Fruit fly (Drosophila melanogaster) whole organism, wandering third instar larva: ENCODE data around the gene gammaTub23C.

Experiments
- Abd-B ChIP-seq: fragments of >200 bp; optimal IDR thresholded peaks from 2 replicates; lab custom pipeline; 2017; ENCODE audit warnings: missing biosample characterization, missing genetic modification characterization
- CG32264 ChIP-seq: fragments of 200-800 bp; sonication (Bioruptor generic); optimal IDR thresholded peaks from 2 replicates; lab custom pipeline; 2016; ENCODE audit warnings: missing biosample characterization, missing genetic modification characterization
- CG9705 ChIP-seq: fragments of 200-800 bp; sonication (Bioruptor generic); optimal IDR thresholded peaks from 2 replicates; lab custom pipeline; 2018; ENCODE audit warnings: missing biosample characterization, mild to moderate bottlenecking, missing genetic modification characterization
- CrebA ChIP-seq: fragments of 200-800 bp; sonication (Bioruptor generic); optimal IDR thresholded peaks from 2 replicates; lab custom pipeline; 2016; ENCODE audit warnings: missing biosample characterization, mild to moderate bottlenecking, missing genetic modification characterization, borderline replicate concordance
- Dfd ChIP-seq: fragments of >200 bp; optimal IDR thresholded peaks from 2 replicates; lab custom pipeline; 2017; ENCODE audit warnings: missing biosample characterization, missing genetic modification characterization
- GATAd ChIP-seq: sonication (Bioruptor generic); optimal IDR thresholded peaks from 2 replicates; lab custom pipeline; 2016; ENCODE audit warnings: missing biosample characterization, missing genetic modification characterization
- HLH106 ChIP-seq: fragments of 200-800 bp; optimal IDR thresholded peaks from 3 replicates; lab custom pipeline; 2019; ENCODE audit warnings: missing biosample characterization, mild to moderate bottlenecking, missing genetic modification characterization, moderate library complexity
- Hnf4 ChIP-seq: fragments of 200-800 bp; sonication (Bioruptor generic); optimal IDR thresholded peaks from 2 replicates; lab custom pipeline; 2016; ENCODE audit warnings: missing biosample characterization, mild to moderate bottlenecking, missing genetic modification characterization
- Hr78 ChIP-seq: fragments of >200 bp; optimal IDR thresholded peaks from 2 replicates; lab custom pipeline; 2017; ENCODE audit warnings: missing biosample characterization, missing genetic modification characterization
- Hr83 ChIP-seq: fragments of 200-300 bp; sonication (Bioruptor generic); optimal IDR thresholded peaks from 2 replicates; lab custom pipeline; 2016; ENCODE audit warnings: missing biosample characterization, mild to moderate bottlenecking, missing genetic modification characterization, moderate library complexity; ENCODE audit not compliant: poor library complexity, severe bottlenecking
- Jra ChIP-seq: sonication (Bioruptor generic); optimal IDR thresholded peaks from 2 replicates; lab custom pipeline; 2016; ENCODE audit warnings: missing biosample characterization, missing genetic modification characterization
- Mio ChIP-seq: sonication (Bioruptor generic); optimal IDR thresholded peaks from 2 replicates; lab custom pipeline; 2016; ENCODE audit warnings: missing biosample characterization, missing genetic modification characterization
- Myc ChIP-seq: fragments of >200 bp; optimal IDR thresholded peaks from 2 replicates; lab custom pipeline; 2017
- N ChIP-seq: fragments of >200 bp; optimal IDR thresholded peaks from 2 replicates; lab custom pipeline; 2018; ENCODE audit warnings: missing biosample characterization, missing external identifiers, missing genetic modification characterization
- OdsH ChIP-seq: fragments of 200-800 bp; sonication (Bioruptor generic); optimal IDR thresholded peaks from 2 replicates; lab custom pipeline; 2016; ENCODE audit warnings: missing biosample characterization, mild to moderate bottlenecking, missing genetic modification characterization
- Rel ChIP-seq, 2 experiments: fragments of 200-800 bp; sonication (Bioruptor generic) in 1 of 2; optimal IDR thresholded peaks; 2 replicates in 1 of 2; 3 replicates in 1 of 2; lab custom pipeline; 2016 to 2019; ENCODE audit warnings: mild to moderate bottlenecking in 2 of 2, missing biosample characterization in 2 of 2, missing genetic modification characterization in 2 of 2, moderate library complexity in 1 of 2
- Sp1 ChIP-seq: fragments of 200-800 bp; sonication (Bioruptor generic); optimal IDR thresholded peaks from 3 replicates; lab custom pipeline; 2019; ENCODE audit warnings: missing biosample characterization, mild to moderate bottlenecking, missing genetic modification characterization, moderate library complexity
- Vsx2 ChIP-seq: fragments of 200-300, 225-300 bp; sonication (Bioruptor generic); optimal IDR thresholded peaks from 2 replicates; lab custom pipeline; 2018; ENCODE audit warnings: missing biosample characterization, missing genetic modification characterization; ENCODE audit not compliant: partially characterized antibody
- br ChIP-seq: fragments of 200-800 bp; sonication (Bioruptor generic); optimal IDR thresholded peaks from 2 replicates; lab custom pipeline; 2016; ENCODE audit warnings: missing biosample characterization, missing genetic modification characterization
- brk ChIP-seq: fragments of 200-800 bp; sonication (Bioruptor generic); optimal IDR thresholded peaks from 2 replicates; lab custom pipeline; 2016; ENCODE audit warnings: missing biosample characterization, mild to moderate bottlenecking, missing genetic modification characterization
- dl ChIP-seq, 2 experiments: fragments of 175-275, 200-275 bp in 1 of 2; fragments of 200-275 bp in 1 of 2; sonication (Bioruptor generic); optimal IDR thresholded peaks; lab custom pipeline; 2018; ENCODE audit warnings: mild to moderate bottlenecking in 2 of 2, missing biosample characterization in 2 of 2, missing genetic modification characterization in 2 of 2, moderate library complexity in 2 of 2; ENCODE audit not compliant: partially characterized antibody in 2 of 2, insufficient read depth in 1 of 2
- dmrt93B ChIP-seq: fragments of 200-800 bp; sonication (Bioruptor generic); optimal IDR thresholded peaks from 2 replicates; lab custom pipeline; 2018; ENCODE audit warnings: missing biosample characterization, mild to moderate bottlenecking, missing genetic modification characterization
- dsf ChIP-seq: sonication (Bioruptor generic); optimal IDR thresholded peaks from 2 replicates; lab custom pipeline; 2016; ENCODE audit warnings: missing biosample characterization, missing genetic modification characterization, borderline replicate concordance
- ey ChIP-seq: fragments of 200-800 bp; sonication (Bioruptor generic); optimal IDR thresholded peaks from 2 replicates; lab custom pipeline; 2016; ENCODE audit warnings: missing biosample characterization, missing genetic modification characterization
- foxo ChIP-seq, 2 experiments: fragments of 200-800 bp; sonication (Bioruptor generic); optimal IDR thresholded peaks; 2 replicates in 1 of 2; 3 replicates in 1 of 2; lab custom pipeline; 2016 to 2017; ENCODE audit warnings: missing biosample characterization in 2 of 2, missing genetic modification characterization in 2 of 2
- fru ChIP-seq: fragments of 200-800 bp; sonication (Bioruptor generic); optimal IDR thresholded peaks from 3 replicates; lab custom pipeline; 2016; ENCODE audit warnings: missing biosample characterization, mild to moderate bottlenecking, missing genetic modification characterization
- h ChIP-seq: fragments of 200-800 bp; sonication (Bioruptor generic); optimal IDR thresholded peaks from 3 replicates; lab custom pipeline; 2016; ENCODE audit warnings: missing biosample characterization, mild to moderate bottlenecking, missing genetic modification characterization
- jim ChIP-seq: fragments of 175-275, 200-325 bp; sonication (Bioruptor generic); optimal IDR thresholded peaks from 2 replicates; lab custom pipeline; 2016; ENCODE audit warnings: missing biosample characterization, mild to moderate bottlenecking, missing genetic modification characterization
- lola ChIP-seq: fragments of >200 bp; optimal IDR thresholded peaks from 2 replicates; lab custom pipeline; 2017; ENCODE audit warnings: missing biosample characterization, missing genetic modification characterization
- pan ChIP-seq: fragments of >200 bp; optimal IDR thresholded peaks from 2 replicates; lab custom pipeline; 2017
- psq ChIP-seq: fragments of 200-800 bp; sonication (Bioruptor generic); optimal IDR thresholded peaks from 3 replicates; lab custom pipeline; 2017; ENCODE audit warnings: missing biosample characterization, mild to moderate bottlenecking, missing genetic modification characterization, moderate library complexity
- rgr ChIP-seq: fragments of 200-800 bp; sonication (Bioruptor generic); optimal IDR thresholded peaks from 3 replicates; lab custom pipeline; 2016; ENCODE audit warnings: missing biosample characterization, mild to moderate bottlenecking, missing genetic modification characterization
- sage ChIP-seq: fragments of 200-800 bp; sonication (Bioruptor generic); optimal IDR thresholded peaks from 2 replicates; lab custom pipeline; 2016; ENCODE audit warnings: missing biosample characterization, mild to moderate bottlenecking, missing genetic modification characterization
- sv ChIP-seq: fragments of 200-800 bp; sonication (Bioruptor generic); optimal IDR thresholded peaks from 3 replicates; lab custom pipeline; 2016; ENCODE audit warnings: missing biosample characterization, missing genetic modification characterization
- tai ChIP-seq: sonication (Bioruptor generic); optimal IDR thresholded peaks from 2 replicates; lab custom pipeline; 2016; ENCODE audit warnings: missing biosample characterization, missing genetic modification characterization
- usp ChIP-seq: fragments of >200 bp; optimal IDR thresholded peaks from 2 replicates; lab custom pipeline; 2017; ENCODE audit warnings: missing biosample characterization, missing genetic modification characterization
- woc ChIP-seq: sonication (Bioruptor generic); optimal IDR thresholded peaks from 2 replicates; lab custom pipeline; 2016; ENCODE audit warnings: missing biosample characterization, mild to moderate bottlenecking, missing genetic modification characterization

Gene gammaTub23C

dm6 chr2L:2969438-2969837 lies 3.3 kb upstream of the gammaTub23C start, which contains the start of gene Ts:
TSS of gene Ts (minus strand) at chr2L:2969638.
- TF ChIP-seq jim = no peak
- no peak for TF ChIP-seq brk (GFP tag; lab: Kevin White, UChicago)
- TF ChIP-seq br = no peak
- no peak for TF ChIP-seq usp (GFP tag; lab: Kevin White, UChicago)
- TF ChIP-seq CG9705 = no peak
- no peak for TF ChIP-seq Hr83 (GFP tag; lab: Kevin White, UChicago)
- no peak for TF ChIP-seq Abd-B (GFP tag; lab: Kevin White, UChicago)
- no peak for TF ChIP-seq Sp1 (GFP tag; lab: Kevin White, UChicago)
- TF ChIP-seq N (GFP tag; lab: Kevin White, UChicago) = no peak
- no peak for TF ChIP-seq Vsx2 (GFP tag; lab: Kevin White, UChicago)

dm6 chr2L:2976829-2977228 lies 4.1 kb downstream of the gammaTub23C start, which contains the start of the genes CG9641 and CG3165:
TSS of gene CG9641 (minus strand) at chr2L:2976862.
TSS of gene CG3165 (plus strand) at chr2L:2977122.
- TF ChIP-seq HLH106 (tag; lab: Kevin White, UChicago) = peak; percentile 90
- TF ChIP-seq psq (GFP tag; lab: Kevin White, UChicago) = peak; percentile 79
- peak; percentile 89 for TF ChIP-seq sv (GFP tag; lab: Kevin White, UChicago)
- peak; percentile 87 for TF ChIP-seq Hr83 (GFP tag; lab: Kevin White, UChicago)
- no peak for TF ChIP-seq Mio (GFP tag; lab: Kevin White, UChicago)
- TF ChIP-seq jim = no peak
- no peak for TF ChIP-seq Rel (GFP tag; optimal IDR thresholded peaks at IDR 0.05; lab: Kevin White, UChicago)
- TF ChIP-seq Rel (tag; optimal IDR thresholded peaks at IDR 0.05; lab: Kevin White, UChicago) = peak; percentile 68
- TF ChIP-seq foxo (GFP tag; optimal IDR thresholded peaks at IDR 0.05; lab: Kevin White, UChicago) = peak in 1 of 2 experiments; percentile 93
- TF ChIP-seq Sp1 (GFP tag; lab: Kevin White, UChicago) = peak; percentile 85
- TF ChIP-seq OdsH (GFP tag; lab: Kevin White, UChicago) = peak; percentile 88
- peak; percentile 90 for TF ChIP-seq ey (GFP tag; lab: Kevin White, UChicago)
- TF ChIP-seq GATAd (GFP tag; lab: Kevin White, UChicago) = peak; percentile 71
- TF ChIP-seq Jra (GFP tag; lab: Kevin White, UChicago) = no peak
- TF ChIP-seq CG9705 = peak; percentile 89
- TF ChIP-seq tai (GFP tag; lab: Kevin White, UChicago) = no peak
- TF ChIP-seq Dfd (GFP tag; lab: Kevin White, UChicago) = no peak
- TF ChIP-seq, all 38 proteins: peak for 11

DNA sequence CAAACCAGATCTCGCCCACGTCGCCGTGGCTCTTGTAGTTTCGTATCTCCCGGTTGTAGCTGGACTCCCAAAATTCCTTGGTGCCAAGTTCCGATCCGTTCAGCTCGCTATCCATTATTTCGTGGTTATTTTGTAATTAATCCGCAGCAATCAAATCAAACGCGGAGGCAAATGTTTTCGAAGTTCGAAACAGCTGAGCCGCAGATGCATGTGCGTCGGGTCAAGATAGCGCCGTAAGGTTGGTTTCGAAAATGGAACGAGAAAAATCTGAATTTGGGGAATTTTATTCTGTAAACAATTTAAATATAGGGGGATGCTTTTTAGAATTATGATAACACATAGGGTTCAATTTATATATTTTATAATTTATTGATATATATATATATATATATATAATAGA lies 6.4 kb downstream of the gammaTub23C start, which contains the start of gene CG9643:
Gene CG9643 (minus strand): TSS at position 198 of the 400 bp plus-strand sequence.
- TF ChIP-seq Rel (GFP tag; optimal IDR thresholded peaks at IDR 0.05; lab: Kevin White, UChicago) = no peak
- TF ChIP-seq Rel (tag; optimal IDR thresholded peaks at IDR 0.05; lab: Kevin White, UChicago) = peak; percentile 100
- TF ChIP-seq Myc (lab: Kevin White, UChicago) = peak; percentile 84
- no peak for TF ChIP-seq HLH106 (tag; lab: Kevin White, UChicago)
- no peak for TF ChIP-seq lola (GFP tag; lab: Kevin White, UChicago)
- TF ChIP-seq rgr (GFP tag; lab: Kevin White, UChicago) = no peak

DNA sequence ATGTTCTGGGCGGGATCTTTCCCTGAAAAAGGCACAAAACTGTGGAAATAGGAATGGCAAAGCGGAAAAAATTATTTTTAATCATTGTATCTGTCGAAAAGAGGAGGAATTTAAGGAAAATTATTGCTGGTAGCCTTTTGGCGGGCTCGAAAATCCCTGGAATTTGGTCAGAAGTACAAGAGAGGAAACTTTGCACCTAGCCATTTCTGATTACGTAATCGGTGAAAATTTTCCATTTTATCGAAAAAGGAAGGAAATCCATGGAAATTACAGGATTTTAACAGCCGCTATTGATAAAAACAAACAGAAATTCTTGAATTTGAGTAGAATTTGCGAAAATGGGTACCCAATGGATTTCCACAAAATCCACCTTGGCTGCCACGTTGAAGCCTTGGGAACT lies 14.1 kb downstream of the gammaTub23C start:
- no peak for TF ChIP-seq HLH106 (tag; lab: Kevin White, UChicago)

- no peak for TF ChIP-seq dmrt93B
- TF ChIP-seq brk (GFP tag; lab: Kevin White, UChicago) = no peak
- TF ChIP-seq Vsx2 (GFP tag; lab: Kevin White, UChicago) = no peak
- no peak for TF ChIP-seq woc (GFP tag; lab: Kevin White, UChicago)
- TF ChIP-seq GATAd (GFP tag; lab: Kevin White, UChicago) = peak; percentile 56
- peak; percentile 73 for TF ChIP-seq Myc (lab: Kevin White, UChicago)
- TF ChIP-seq N (GFP tag; lab: Kevin White, UChicago) = no peak
- TF ChIP-seq CG32264 = no peak
- no peak for TF ChIP-seq Rel (GFP tag; optimal IDR thresholded peaks at IDR 0.05; lab: Kevin White, UChicago)
- TF ChIP-seq Rel (tag; optimal IDR thresholded peaks at IDR 0.05; lab: Kevin White, UChicago) = peak; percentile 41
- no peak for TF ChIP-seq Mio (GFP tag; lab: Kevin White, UChicago)
- TF ChIP-seq pan = no peak
- peak; percentile 84 for TF ChIP-seq rgr (GFP tag; lab: Kevin White, UChicago)
- TF ChIP-seq Hr78 (GFP tag; lab: Kevin White, UChicago) = no peak
- TF ChIP-seq h = no peak
- no peak for TF ChIP-seq fru (GFP tag; lab: Kevin White, UChicago)
- peak; percentile 80 for TF ChIP-seq sv (GFP tag; lab: Kevin White, UChicago)
- no peak for TF ChIP-seq br
- peak; percentile 84 for TF ChIP-seq psq (GFP tag; lab: Kevin White, UChicago)
- no peak for TF ChIP-seq sage
- no peak for TF ChIP-seq jim
- TF ChIP-seq CrebA (GFP tag; lab: Kevin White, UChicago) = no peak
- no peak for TF ChIP-seq Jra (GFP tag; lab: Kevin White, UChicago)
- no peak for TF ChIP-seq tai (GFP tag; lab: Kevin White, UChicago)
- no peak for TF ChIP-seq dsf (GFP tag; lab: Kevin White, UChicago)
- TF ChIP-seq dl (GFP tag; optimal IDR thresholded peaks at IDR 0.05; lab: Kevin White, UChicago; ENCODE audit: insufficient read depth in 1 of 2, partially characterized antibody in 2 of 2) = no peak
- no peak for TF ChIP-seq Hnf4
These were observed 15.1 kb downstream of the gammaTub23C start, which contains the start of the genes Chd1 and Bem46 for dm6 chr2L:2987681-2988381. TSS of gene Chd1 (minus strand) at chr2L:2987723. TSS of gene Bem46 (plus strand) at chr2L:2988116.
